Worm (Caenorhabditis elegans) whole organism, early embryonic: Measurements from ENCODE around the gene D2023.4.

Experiments used
- aly-1 ChIP-seq: sonication (generic microtip); optimal IDR thresholded peaks from 2 replicates; lab custom pipeline; 2016; ENCODE audit warnings: missing genetic modification characterization, missing compliant biosample characterization
- ama-1 ChIP-seq: fragments of 150-350 bp; optimal IDR thresholded peaks from 2 replicates; lab custom pipeline; 2014
- flt-1 ChIP-seq: fragments of 200-800 bp; sonication (Bioruptor generic); IDR thresholded peaks from 2 replicates; pipeline ENCODE4 v1.3.6; 2022; ENCODE audit warnings: missing genetic modification characterization, missing compliant biosample characterization
- hmg-4 ChIP-seq: fragments of 200-800 bp; sonication (Bioruptor generic); optimal IDR thresholded peaks from 2 replicates; lab custom pipeline; 2018; ENCODE audit warnings: mild to moderate bottlenecking, missing genetic modification characterization, missing compliant biosample characterization
- hnd-1 ChIP-seq: sonication (generic microtip); optimal IDR thresholded peaks from 2 replicates; lab custom pipeline; 2016; ENCODE audit warnings: missing genetic modification characterization, missing compliant biosample characterization
- pes-1 ChIP-seq: fragments of 200-800 bp; sonication (Bioruptor generic); IDR thresholded peaks from 2 replicates; pipeline ENCODE4 v1.3.6; 2022; ENCODE audit warnings: missing genetic modification reagents, missing genetic modification characterization, missing compliant biosample characterization
- tbx-11 ChIP-seq: fragments of 200-800 bp; sonication (Bioruptor generic); IDR thresholded peaks from 2 replicates; pipeline ENCODE4 v1.3.6; 2022; ENCODE audit warnings: missing genetic modification characterization, missing compliant biosample characterization
- tbx-37 ChIP-seq: fragments of 200-800 bp; sonication (Bioruptor generic); conservative IDR thresholded peaks from 2 replicates; pipeline ENCODE4 v1.3.6; 2022; ENCODE audit warnings: missing genetic modification reagents, missing genetic modification characterization, missing compliant biosample characterization
- tra-4 ChIP-seq: sonication (generic microtip); optimal IDR thresholded peaks from 2 replicates; lab custom pipeline; 2017; ENCODE audit warnings: missing genetic modification characterization, missing compliant biosample characterization

DNA sequence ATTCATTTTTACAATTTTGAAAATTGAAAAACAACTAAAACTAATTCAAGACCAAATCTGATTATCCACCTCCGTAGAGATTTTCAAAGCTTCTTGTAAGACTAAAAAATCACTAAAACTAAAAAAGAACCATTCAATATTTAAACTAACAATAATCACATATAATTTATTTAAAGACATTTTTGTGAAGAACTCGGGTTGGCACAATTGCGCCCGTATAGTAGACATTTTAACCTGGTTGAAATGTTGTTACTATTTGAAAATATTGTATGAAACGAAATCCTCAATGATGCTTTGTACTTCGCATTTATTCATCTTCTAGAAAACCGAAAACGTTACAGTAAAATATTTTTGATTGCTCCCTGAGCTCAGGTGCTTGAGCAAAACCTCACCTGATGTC is 30.5 kb upstream of the D2023.4 start:
- no peak for TF ChIP-seq ama-1 (lab: Kevin White, UChicago)
- TF ChIP-seq hnd-1 (tag; lab: Kevin White, UChicago): no peak
- no peak for TF ChIP-seq aly-1 (tag; lab: Kevin White, UChicago)
- TF ChIP-seq flt-1 (GFP tag; lab: Robert Waterston, UW): no peak
- TF ChIP-seq tbx-11 (GFP tag; lab: Robert Waterston, UW): no peak
- no peak for TF ChIP-seq tbx-37 (GFP tag; lab: Robert Waterston, UW)
- no peak for TF ChIP-seq pes-1 (GFP tag; lab: Robert Waterston, UW)
- no peak for TF ChIP-seq tra-4 (tag; lab: Kevin White, UChicago)
- no peak for TF ChIP-seq hmg-4
